Worm (Caenorhabditis elegans) whole organism, late embryonic: ENCODE measurements around the gene orai-1.

Experiments
- ama-1 ChIP-seq: fragments of 150-350 bp; optimal IDR thresholded peaks from 2 replicates; lab custom pipeline; 2014
- ceh-14 ChIP-seq: sonication (generic microtip); optimal IDR thresholded peaks from 2 replicates; lab custom pipeline; 2016; ENCODE audit warnings: missing genotype, missing genetic modification characterization, missing compliant biosample characterization
- dmd-4 ChIP-seq: sonication (generic microtip); optimal IDR thresholded peaks from 2 replicates; lab custom pipeline; 2016; ENCODE audit warnings: borderline replicate concordance, missing genetic modification characterization, missing compliant biosample characterization
- dve-1 ChIP-seq: sonication (generic microtip); optimal IDR thresholded peaks from 2 replicates; lab custom pipeline; 2017; ENCODE audit warnings: antibody characterized with exemption, mild to moderate bottlenecking, missing genetic modification characterization, missing compliant biosample characterization
- elt-2 ChIP-seq: sonication (generic microtip); optimal IDR thresholded peaks from 2 replicates; lab custom pipeline; 2016; ENCODE audit warnings: missing genetic modification reagents, missing genetic modification characterization, missing compliant biosample characterization
- ets-4 ChIP-seq: sonication (generic microtip); optimal IDR thresholded peaks from 2 replicates; lab custom pipeline; 2016; ENCODE audit warnings: missing genetic modification characterization, missing compliant biosample characterization
- fkh-10 ChIP-seq: fragments of 150-350 bp; optimal IDR thresholded peaks from 2 replicates; lab custom pipeline; 2014; ENCODE audit warnings: missing biosample characterization, missing genetic modification reagents, missing genetic modification characterization
- hlh-15 ChIP-seq: sonication (generic microtip); optimal IDR thresholded peaks from 2 replicates; lab custom pipeline; 2016; ENCODE audit warnings: missing genetic modification characterization, missing compliant biosample characterization
- madf-2 ChIP-seq: sonication (generic microtip); optimal IDR thresholded peaks from 2 replicates; lab custom pipeline; 2017; ENCODE audit warnings: missing genetic modification characterization, missing compliant biosample characterization
- nhr-11 ChIP-seq: fragments of 150-350 bp; optimal IDR thresholded peaks from 2 replicates; lab custom pipeline; 2014; ENCODE audit warnings: missing biosample characterization, missing genetic modification characterization
- pha-4 ChIP-seq: fragments of 150-350 bp; optimal IDR thresholded peaks from 2 replicates; lab custom pipeline; 2018; ENCODE audit warnings: missing biosample characterization, missing genetic modification reagents, missing genetic modification characterization
- rnt-1 ChIP-seq: sonication (generic microtip); optimal IDR thresholded peaks from 2 replicates; lab custom pipeline; 2016; ENCODE audit warnings: missing genetic modification characterization, missing compliant biosample characterization
- tbx-7 ChIP-seq: sonication (generic microtip); optimal IDR thresholded peaks from 2 replicates; lab custom pipeline; 2016; ENCODE audit warnings: missing genotype, missing genetic modification characterization, missing compliant biosample characterization
- ztf-16 ChIP-seq: sonication (generic microtip); optimal IDR thresholded peaks from 2 replicates; lab custom pipeline; 2017; ENCODE audit warnings: missing genetic modification characterization, missing compliant biosample characterization

ce11 chrIII:650539-650938 lies 4.0 kb downstream of the orai-1 start:
- TF ChIP-seq madf-2 (tag; lab: Kevin White, UChicago) = no peak
- TF ChIP-seq hlh-15 (tag; lab: Kevin White, UChicago) = no peak
- no peak for TF ChIP-seq ets-4 (tag; lab: Kevin White, UChicago)
- no peak for TF ChIP-seq ztf-16 (tag; lab: Kevin White, UChicago)
- TF ChIP-seq fkh-10 (GFP tag; lab: Kevin White, UChicago) = no peak
- no peak for TF ChIP-seq nhr-11 (tag; lab: Kevin White, UChicago)
- TF ChIP-seq dve-1 = no peak
- TF ChIP-seq ama-1 = no peak
- TF ChIP-seq pha-4 = no peak
- no peak for TF ChIP-seq ceh-14 (tag; lab: Kevin White, UChicago)
- no peak for TF ChIP-seq rnt-1
- TF ChIP-seq tbx-7 (tag; lab: Kevin White, UChicago) = no peak
- TF ChIP-seq elt-2 = no peak
- no peak for TF ChIP-seq dmd-4 (tag; lab: Kevin White, UChicago)
